Fruit fly (Drosophila melanogaster) whole organism, adult: ENCODE results near the gene Npc2c.

ENCODE experiments used
- CG11617 ChIP-seq: fragments of 200-800 bp; sonication (Bioruptor generic); optimal IDR thresholded peaks from 2 replicates; lab custom pipeline; 2017; ENCODE audit warnings: mild to moderate bottlenecking, missing biosample characterization, missing genetic modification reagents, missing genetic modification characterization
- CG12768 ChIP-seq: fragments of 200-800 bp; sonication (Bioruptor generic); optimal IDR thresholded peaks from 2 replicates; lab custom pipeline; 2017; ENCODE audit warnings: missing biosample characterization, missing genetic modification characterization, mild to moderate bottlenecking, moderate library complexity, missing genetic modification reagents
- CG14711 ChIP-seq: fragments of 200-800 bp; sonication (Bioruptor generic); optimal IDR thresholded peaks from 2 replicates; lab custom pipeline; 2018; ENCODE audit warnings: missing biosample characterization, mild to moderate bottlenecking, missing genetic modification characterization, moderate library complexity
- CG1620 ChIP-seq: fragments of 200-800 bp; sonication (Bioruptor generic); optimal IDR thresholded peaks from 2 replicates; lab custom pipeline; 2016; ENCODE audit warnings: missing biosample characterization, missing genetic modification characterization
- CG33017 ChIP-seq: fragments of 200-800 bp; sonication (Bioruptor generic); optimal IDR thresholded peaks from 2 replicates; lab custom pipeline; 2018; ENCODE audit warnings: missing biosample characterization, mild to moderate bottlenecking, missing genetic modification characterization, moderate library complexity
- CG5204 ChIP-seq: fragments of 200-800 bp; sonication (Bioruptor generic); optimal IDR thresholded peaks from 2 replicates; lab custom pipeline; 2016; ENCODE audit warnings: missing biosample characterization, missing genetic modification characterization
- CG7045 ChIP-seq: fragments of 200-800 bp; sonication (Bioruptor generic); optimal IDR thresholded peaks from 2 replicates; lab custom pipeline; 2017; ENCODE audit warnings: missing biosample characterization, mild to moderate bottlenecking, missing genetic modification characterization
- CG7101 ChIP-seq: fragments of 200-800 bp; sonication (Bioruptor generic); optimal IDR thresholded peaks from 2 replicates; lab custom pipeline; 2018; ENCODE audit warnings: missing biosample characterization, mild to moderate bottlenecking, missing genetic modification characterization, moderate library complexity
- Clk ChIP-seq: fragments of 200-800 bp; sonication (Bioruptor generic); optimal IDR thresholded peaks from 2 replicates; lab custom pipeline; 2017; ENCODE audit warnings: missing biosample characterization, missing genetic modification characterization
- Crg-1 ChIP-seq: fragments of 200-800 bp; sonication (Bioruptor generic); optimal IDR thresholded peaks from 2 replicates; lab custom pipeline; 2016; ENCODE audit warnings: missing biosample characterization, missing genetic modification characterization
- Hr96 ChIP-seq: fragments of 200-800 bp; sonication (Bioruptor generic); optimal IDR thresholded peaks from 2 replicates; lab custom pipeline; 2016; ENCODE audit warnings: missing biosample characterization, missing genetic modification characterization
- Mnt ChIP-seq: fragments of 200-800 bp; sonication (Bioruptor generic); optimal IDR thresholded peaks from 2 replicates; lab custom pipeline; 2016; ENCODE audit warnings: missing biosample characterization, mild to moderate bottlenecking, missing genetic modification characterization
- bab1 ChIP-seq: fragments of 200-800 bp; sonication (Bioruptor generic); optimal IDR thresholded peaks from 3 replicates; lab custom pipeline; 2019; ENCODE audit warnings: missing biosample characterization, mild to moderate bottlenecking, missing genetic modification characterization, moderate library complexity
- cic ChIP-seq: fragments of 200-800 bp; sonication (Bioruptor generic); optimal IDR thresholded peaks from 2 replicates; lab custom pipeline; 2017; ENCODE audit warnings: missing biosample characterization, mild to moderate bottlenecking, missing genetic modification characterization, moderate library complexity
- cnc ChIP-seq, 2 experiments: fragments of >200 bp; optimal IDR thresholded peaks; 2 replicates each; lab custom pipeline; 2017
- kay ChIP-seq: fragments of 200-800 bp; sonication (Bioruptor generic); peaks from one replicate; lab custom pipeline; 2016; ENCODE audit warnings: missing biosample characterization, missing genetic modification characterization, borderline replicate concordance
- ovo ChIP-seq: fragments of 200-800 bp; sonication (Bioruptor generic); optimal IDR thresholded peaks from 2 replicates; lab custom pipeline; 2016; ENCODE audit warnings: missing biosample characterization, missing genetic modification characterization
- pad ChIP-seq: fragments of 200-800 bp; sonication (Bioruptor generic); optimal IDR thresholded peaks from 3 replicates; lab custom pipeline; 2017; ENCODE audit warnings: missing biosample characterization, missing genetic modification characterization, mild to moderate bottlenecking, moderate library complexity, missing genetic modification reagents
- tj ChIP-seq: fragments of 200-800 bp; sonication (Bioruptor generic); optimal IDR thresholded peaks from 3 replicates; lab custom pipeline; 2017; ENCODE audit warnings: missing biosample characterization, mild to moderate bottlenecking, missing genetic modification characterization, moderate library complexity
- toe ChIP-seq: fragments of 200-800 bp; sonication (Bioruptor generic); optimal IDR thresholded peaks from 2 replicates; lab custom pipeline; 2016; ENCODE audit warnings: missing biosample characterization, missing genetic modification characterization

Gene Npc2c

dm6 chr3R:10059952-10060351 lies at the start of gene Npc2c:
Gene Npc2c, plus strand, starts transcription at chr3R:10060252.
- TF ChIP-seq Hr96 (GFP tag; lab: Kevin White, UChicago) (no peak), CG33017 (tag; lab: Kevin White, UChicago) (no peak), CG11617 (GFP tag; lab: Kevin White, UChicago) (no peak), Mnt (GFP tag; lab: Kevin White, UChicago) (no peak), cnc (optimal IDR thresholded peaks at IDR 0.05; lab: Kevin White, UChicago) (no peak), CG12768 (no peak), CG1620 (GFP tag; lab: Kevin White, UChicago) (no peak), bab1 (GFP tag; lab: Kevin White, UChicago) (no peak), toe (GFP tag; lab: Kevin White, UChicago) (no peak), cic (GFP tag; lab: Kevin White, UChicago) (no peak), Clk (GFP tag; lab: Kevin White, UChicago) (no peak), ovo (GFP tag; lab: Kevin White, UChicago) (no peak), CG7045 (GFP tag; lab: Kevin White, UChicago) (no peak), Crg-1 (GFP tag; lab: Kevin White, UChicago) (no peak)

dm6 chr3R:10024032-10024712 lies 35.9 kb upstream of the Npc2c start:
- TF ChIP-seq CG11617 (GFP tag; lab: Kevin White, UChicago): no peak
- TF ChIP-seq cnc (optimal IDR thresholded peaks at IDR 0.05; lab: Kevin White, UChicago): no peak
- no peak for TF ChIP-seq CG33017 (tag; lab: Kevin White, UChicago)
- no peak for TF ChIP-seq CG12768
- TF ChIP-seq pad (GFP tag; lab: Kevin White, UChicago): no peak
- no peak for TF ChIP-seq CG7045 (GFP tag; lab: Kevin White, UChicago)
- TF ChIP-seq Mnt (GFP tag; lab: Kevin White, UChicago): no peak
- no peak for TF ChIP-seq Crg-1 (GFP tag; lab: Kevin White, UChicago)
- TF ChIP-seq Hr96 (GFP tag; lab: Kevin White, UChicago): no peak
- no peak for TF ChIP-seq CG7101
- no peak for TF ChIP-seq toe (GFP tag; lab: Kevin White, UChicago)
- TF ChIP-seq CG14711 (tag; lab: Kevin White, UChicago): no peak
- no peak for TF ChIP-seq CG1620 (GFP tag; lab: Kevin White, UChicago)
- no peak for TF ChIP-seq cic (GFP tag; lab: Kevin White, UChicago)
- no peak for TF ChIP-seq CG5204 (GFP tag; lab: Kevin White, UChicago)
- no peak for TF ChIP-seq Clk (GFP tag; lab: Kevin White, UChicago)
- no peak for TF ChIP-seq tj (GFP tag; lab: Kevin White, UChicago)
- no peak for TF ChIP-seq kay

- TF ChIP-seq bab1 (GFP tag; lab: Kevin White, UChicago) (no peak), ovo (GFP tag; lab: Kevin White, UChicago) (no peak), CG11617 (GFP tag; lab: Kevin White, UChicago) (no peak)
These were observed 35.0 kb upstream of the Npc2c start, which contains the start of gene CG31407 for dm6 chr3R:10025050-10025449. Gene CG31407, minus strand, starts transcription at chr3R:10025150.

- no peak for TF ChIP-seq CG14711 (tag; lab: Kevin White, UChicago)
- no peak for TF ChIP-seq CG5204 (GFP tag; lab: Kevin White, UChicago)
- no peak for TF ChIP-seq Clk (GFP tag; lab: Kevin White, UChicago)
- TF ChIP-seq CG1620 (GFP tag; lab: Kevin White, UChicago): no peak
- TF ChIP-seq kay: no peak
- no peak for TF ChIP-seq CG12768
- no peak for TF ChIP-seq cic (GFP tag; lab: Kevin White, UChicago)
These were observed 31.7 kb upstream of the Npc2c start for dm6 chr3R:10028378-10028777.

dm6 chr3R:10031480-10031879 lies 28.6 kb upstream of the Npc2c start:
- TF ChIP-seq Crg-1 (GFP tag; lab: Kevin White, UChicago): no peak
- peak; percentile 92 for TF ChIP-seq kay

dm6 chr3R:10032951-10033720 lies 26.9 kb upstream of the Npc2c start:
- TF ChIP-seq CG5204 (GFP tag; lab: Kevin White, UChicago) (no peak), Clk (GFP tag; lab: Kevin White, UChicago) (no peak)

- TF ChIP-seq toe (GFP tag; lab: Kevin White, UChicago) (no peak), Hr96 (GFP tag; lab: Kevin White, UChicago) (no peak), cnc (optimal IDR thresholded peaks at IDR 0.05; lab: Kevin White, UChicago) (no peak), cic (GFP tag; lab: Kevin White, UChicago) (no peak), CG7101 (no peak), bab1 (GFP tag; lab: Kevin White, UChicago) (no peak), CG7045 (GFP tag; lab: Kevin White, UChicago) (no peak), CG12768 (no peak), CG1620 (GFP tag; lab: Kevin White, UChicago) (no peak), CG11617 (GFP tag; lab: Kevin White, UChicago) (no peak), Crg-1 (GFP tag; lab: Kevin White, UChicago) (no peak), Clk (GFP tag; lab: Kevin White, UChicago) (no peak), kay (no peak), CG5204 (GFP tag; lab: Kevin White, UChicago) (no peak)
These were observed 25.0 kb upstream of the Npc2c start for dm6 chr3R:10034995-10035446.
